Fruit fly (Drosophila melanogaster): Measurements from ENCODE around the gene CG9519.

The CG9519 gene

dm6 chrX:14839739-14840347 is 16.3 kb downstream of the CG9519 start (continued):
- TF ChIP-seq Dfd (GFP tag; optimal IDR thresholded peaks at IDR 0.05) (no peak), hkb (optimal IDR thresholded peaks at IDR 0.05) (no peak), hkb (GFP tag; IDR thresholded peaks at IDR 0.05) (no peak), CG18599 (GFP tag; optimal IDR thresholded peaks at IDR 0.05) (peak; percentile 71), fd64A (GFP tag; optimal IDR thresholded peaks at IDR 0.05) (peak; percentile 9), CG5245 (GFP tag; optimal IDR thresholded peaks at IDR 0.05) (peak; percentile 4), Ravus (GFP tag; IDR thresholded peaks at IDR 0.05) (no peak), CG15479 (GFP tag; optimal IDR thresholded peaks at IDR 0.05) (no peak), z (GFP tag; IDR thresholded peaks at IDR 0.05) (no peak), CG10274 (GFP tag; optimal IDR thresholded peaks at IDR 0.05) (no peak), Chrac-16 (GFP tag; optimal IDR thresholded peaks at IDR 0.05) (no peak), CG10654 (GFP tag; optimal IDR thresholded peaks at IDR 0.05) (no peak), CG2678 (tag; optimal IDR thresholded peaks at IDR 0.05) (peak; percentile 58), CG8281 (tag; optimal IDR thresholded peaks at IDR 0.05) (no peak), CG15269 (tag; optimal IDR thresholded peaks at IDR 0.05) (peak; percentile 35), CG3163 (GFP tag; optimal IDR thresholded peaks at IDR 0.05) (peak; percentile 33), slbo (GFP tag; IDR thresholded peaks at IDR 0.05) (peak; percentile 79), CG10209 (GFP tag; optimal IDR thresholded peaks at IDR 0.05) (peak; percentile 33), CG6689 (GFP tag; IDR thresholded peaks at IDR 0.05) (peak; percentile 27; the same call in 1 of the 2 replicates), CG30020 (tag; optimal IDR thresholded peaks at IDR 0.05) (no peak), eve (GFP tag; optimal IDR thresholded peaks at IDR 0.05) (no peak), gce (GFP tag; IDR thresholded peaks at IDR 0.05) (no peak), Meics (GFP tag; optimal IDR thresholded peaks at IDR 0.05) (peak; percentile 65), Camta (GFP tag; optimal IDR thresholded peaks at IDR 0.05) (no peak), gsb (GFP tag; IDR thresholded peaks at IDR 0.05) (peak; percentile 38; the same call in 1 of the 2 replicates), HmgZ (tag; optimal IDR thresholded peaks at IDR 0.05) (peak; percentile 61), CG3726 (GFP tag; IDR thresholded peaks at IDR 0.05) (no peak), CG6175 (GFP tag; IDR thresholded peaks at IDR 0.05) (0 out of 3 replicates have a peak, but pooled peaks have one; percentile 22), Nf-YA (GFP tag; IDR thresholded peaks at IDR 0.05) (0 out of 2 replicates have a peak, but pooled peaks have one; percentile 7), ash1 (GFP tag; optimal IDR thresholded peaks at IDR 0.05) (no peak), dmrt99B (tag; optimal IDR thresholded peaks at IDR 0.05) (peak; percentile 30), CG2116 (GFP tag; optimal IDR thresholded peaks at IDR 0.05) (no peak), CG9609 (GFP tag; optimal IDR thresholded peaks at IDR 0.05) (peak; percentile 32), gem (tag; optimal IDR thresholded peaks at IDR 0.05) (peak; percentile 52), dimm (GFP tag; IDR thresholded peaks at IDR 0.05) (no peak), CG11560 (tag; IDR thresholded peaks at IDR 0.05) (no peak), jing (GFP tag; optimal IDR thresholded peaks at IDR 0.05) (no peak), CG1792 (GFP tag; optimal IDR thresholded peaks at IDR 0.05) (no peak), Hsf (GFP tag; optimal IDR thresholded peaks at IDR 0.05) (peak; percentile 53), chm (GFP tag; IDR thresholded peaks at IDR 0.05) (peak; percentile 63; the same call in 1 of the 2 replicates), Hmr (GFP tag; optimal IDR thresholded peaks at IDR 0.05) (peak; percentile 65), ERR (GFP tag; optimal IDR thresholded peaks at IDR 0.05) (peak; percentile 37), kay (GFP tag; optimal IDR thresholded peaks at IDR 0.05) (no peak), CG2199 (GFP tag; IDR thresholded peaks at IDR 0.05) (no peak), Asciz (GFP tag; optimal IDR thresholded peaks at IDR 0.05) (no peak), trem (tag; optimal IDR thresholded peaks at IDR 0.05) (no peak), CG11723 (GFP tag; optimal IDR thresholded peaks at IDR 0.05) (no peak), fd96Cb (tag; optimal IDR thresholded peaks at IDR 0.05) (no peak), wek (GFP tag; optimal IDR thresholded peaks at IDR 0.05) (no peak), CG12942 (GFP tag; optimal IDR thresholded peaks at IDR 0.05) (no peak), CG10431 (GFP tag; optimal IDR thresholded peaks at IDR 0.05) (peak; percentile 52)

Measured in whole organism, embryonic.